Fruit fly (Drosophila melanogaster) whole organism, pupa: ENCODE data around the gene CG8260.

Experiments used
- CG10348 ChIP-seq: fragments of 200-800 bp; sonication (Bioruptor generic); IDR thresholded peaks from 2 replicates; pipeline ENCODE4 v1.3.6; 2022; ENCODE audit warnings: missing biosample characterization, missing genetic modification characterization
- CG12605 ChIP-seq: fragments of 200-800 bp; sonication (Bioruptor generic); IDR thresholded peaks from 2 replicates; pipeline ENCODE4 v1.3.6; 2022; ENCODE audit warnings: missing biosample characterization, missing genetic modification characterization
- CG13204 ChIP-seq: fragments of 200-800 bp; sonication (Bioruptor generic); optimal IDR thresholded peaks from 2 replicates; lab custom pipeline; 2018; ENCODE audit warnings: missing biosample characterization, mild to moderate bottlenecking, missing genetic modification characterization, moderate library complexity
- CG14655 ChIP-seq: fragments of 200-800 bp; sonication (Bioruptor generic); optimal IDR thresholded peaks from 3 replicates; lab custom pipeline; 2017; ENCODE audit warnings: mild to moderate bottlenecking, missing biosample characterization, missing genetic modification reagents, missing genetic modification characterization
- CG15710 ChIP-seq: fragments of 200-800 bp; sonication (Bioruptor generic); optimal IDR thresholded peaks from 2 replicates; lab custom pipeline; 2018; ENCODE audit warnings: missing biosample characterization, mild to moderate bottlenecking, missing genetic modification characterization, moderate library complexity
- CG17806 ChIP-seq: fragments of 200-800 bp; sonication (Bioruptor generic); optimal IDR thresholded peaks from 2 replicates; lab custom pipeline; 2018; ENCODE audit warnings: missing biosample characterization, mild to moderate bottlenecking, missing genetic modification characterization, moderate library complexity
- CG32121 ChIP-seq: fragments of 200-800 bp; sonication (Bioruptor generic); IDR thresholded peaks from 2 replicates; pipeline ENCODE4 v1.3.6; 2022; ENCODE audit warnings: missing biosample characterization, missing genetic modification characterization
- CG34367 ChIP-seq: fragments of 200-800 bp; sonication (Bioruptor generic); optimal IDR thresholded peaks from 2 replicates; lab custom pipeline; 2018; ENCODE audit warnings: missing biosample characterization, mild to moderate bottlenecking, missing genetic modification characterization
- CG4496 ChIP-seq: fragments of 200-800 bp; sonication (Bioruptor generic); IDR thresholded peaks from 3 replicates; pipeline ENCODE4 v1.3.6; 2022; ENCODE audit warnings: missing biosample characterization, missing genetic modification characterization
- CG8159 ChIP-seq: fragments of 200-800 bp; sonication (Bioruptor generic); optimal IDR thresholded peaks from 3 replicates; lab custom pipeline; 2018; ENCODE audit warnings: missing biosample characterization, mild to moderate bottlenecking, missing genetic modification characterization, moderate library complexity
- CG8301 ChIP-seq: fragments of 200-800 bp; sonication (Bioruptor generic); optimal IDR thresholded peaks from 2 replicates; lab custom pipeline; 2018; ENCODE audit warnings: missing biosample characterization, mild to moderate bottlenecking, missing genetic modification characterization
- CG9948 ChIP-seq: fragments of 200-800 bp; sonication (Bioruptor generic); optimal IDR thresholded peaks from 2 replicates; lab custom pipeline; 2018; ENCODE audit warnings: missing biosample characterization, mild to moderate bottlenecking, missing genetic modification characterization, moderate library complexity
- D1 ChIP-seq: fragments of 200-800 bp; sonication (Bioruptor generic); optimal IDR thresholded peaks from 2 replicates; lab custom pipeline; 2018; ENCODE audit warnings: missing biosample characterization, mild to moderate bottlenecking, missing genetic modification characterization, moderate library complexity
- EcR ChIP-seq: fragments of 200-800 bp; sonication (Bioruptor generic); optimal IDR thresholded peaks from 3 replicates; lab custom pipeline; 2019; ENCODE audit warnings: missing biosample characterization, missing genetic modification characterization, mild to moderate bottlenecking, moderate library complexity, missing genetic modification reagents
- Ets98B ChIP-seq: fragments of 200-800 bp; sonication (Bioruptor generic); IDR thresholded peaks from 2 replicates; pipeline ENCODE4 v1.3.6; 2022; ENCODE audit warnings: missing biosample characterization, missing genetic modification characterization
- Pif1A ChIP-seq: fragments of 200-800 bp; sonication (Bioruptor generic); optimal IDR thresholded peaks from 3 replicates; lab custom pipeline; 2016; ENCODE audit warnings: missing biosample characterization, missing genetic modification characterization
- Pif1B ChIP-seq: fragments of 200-800 bp; sonication (Bioruptor generic); optimal IDR thresholded peaks from 3 replicates; lab custom pipeline; 2016; ENCODE audit warnings: missing biosample characterization, missing genetic modification characterization
- Snoo ChIP-seq: fragments of 200-800 bp; sonication (Bioruptor generic); optimal IDR thresholded peaks from 3 replicates; lab custom pipeline; 2017; ENCODE audit warnings: missing biosample characterization, mild to moderate bottlenecking, missing genetic modification characterization, inconsistent platforms
- fd96Ca ChIP-seq: fragments of 200-800 bp; sonication (Bioruptor generic); IDR thresholded peaks from 3 replicates; pipeline ENCODE4 v1.3.6; 2022; ENCODE audit warnings: missing biosample characterization, missing genetic modification characterization
- gl ChIP-seq: fragments of 200-800 bp; sonication (Bioruptor generic); optimal IDR thresholded peaks from 2 replicates; lab custom pipeline; 2018; ENCODE audit warnings: missing biosample characterization, mild to moderate bottlenecking, missing genetic modification characterization
- rn ChIP-seq: fragments of 200-800 bp; sonication (Bioruptor generic); IDR thresholded peaks from 2 replicates; pipeline ENCODE4 v1.3.6; 2022; ENCODE audit warnings: missing biosample characterization, missing genetic modification characterization

The CG8260 gene

dm6 chrX:15756018-15756417 lies at the start of gene CG8260:
Gene CG8260 (plus strand): TSS chrX:15756318.
- TF ChIP-seq fd96Ca (GFP tag; lab: Robert Waterston, UW) (no peak), CG13204 (GFP tag; lab: Kevin White, UChicago) (no peak), D1 (tag; lab: Kevin White, UChicago) (no peak), CG34367 (tag; lab: Kevin White, UChicago) (no peak), CG12605 (GFP tag; lab: Robert Waterston, UW) (no peak), CG17806 (tag; lab: Kevin White, UChicago) (no peak), gl (tag; lab: Kevin White, UChicago) (no peak), CG4496 (no peak), CG32121 (no peak), Pif1B (GFP tag; lab: Kevin White, UChicago) (no peak), CG8301 (tag; lab: Kevin White, UChicago) (no peak), rn (GFP tag; lab: Robert Waterston, UW) (no peak), Ets98B (GFP tag; lab: Robert Waterston, UW) (no peak), Pif1A (no peak), Snoo (no peak), CG8159 (tag; lab: Kevin White, UChicago) (no peak), EcR (GFP tag; lab: Kevin White, UChicago) (no peak), CG15710 (tag; lab: Kevin White, UChicago) (no peak)
- TF ChIP-seq, all 21 proteins: peak for 0

- no peak for TF ChIP-seq CG12605 (GFP tag; lab: Robert Waterston, UW)
- TF ChIP-seq CG14655 (GFP tag; lab: Kevin White, UChicago) = no peak
- no peak for TF ChIP-seq rn (GFP tag; lab: Robert Waterston, UW)
- TF ChIP-seq CG17806 (tag; lab: Kevin White, UChicago) = no peak
- TF ChIP-seq Pif1B (GFP tag; lab: Kevin White, UChicago) = no peak
- no peak for TF ChIP-seq CG34367 (tag; lab: Kevin White, UChicago)
- no peak; the same call in 2 of the 3 replicates for TF ChIP-seq fd96Ca (GFP tag; lab: Robert Waterston, UW)
- no peak for TF ChIP-seq D1 (tag; lab: Kevin White, UChicago)
- TF ChIP-seq EcR (GFP tag; lab: Kevin White, UChicago) = no peak
- TF ChIP-seq CG13204 (GFP tag; lab: Kevin White, UChicago) = no peak
- no peak for TF ChIP-seq CG10348
- TF ChIP-seq CG8159 (tag; lab: Kevin White, UChicago) = peak; percentile 2
- no peak; the same call in 1 of the 2 replicates for TF ChIP-seq Ets98B (GFP tag; lab: Robert Waterston, UW)
- TF ChIP-seq CG32121 = no peak
- peak; percentile 8 for TF ChIP-seq CG8301 (tag; lab: Kevin White, UChicago)
- no peak for TF ChIP-seq gl (tag; lab: Kevin White, UChicago)
- no peak for TF ChIP-seq Pif1A
- peak; percentile 0 for TF ChIP-seq CG15710 (tag; lab: Kevin White, UChicago)
- no peak for TF ChIP-seq CG9948 (tag; lab: Kevin White, UChicago)
- TF ChIP-seq CG4496 = peak; percentile 31; the same call in 2 of the 3 replicates
- no peak for TF ChIP-seq Snoo
Observed at dm6 chrX:15709624-15709983, 46.5 kb upstream of the CG8260 start.

dm6 chrX:15709984-15710750 lies 46.0 kb upstream of the CG8260 start, which contains the start of the genes CG9281 and CG15601:
Gene CG9281 (minus strand): TSS chrX:15710539.
Gene CG15601 (plus strand): TSS chrX:15710647.
- TF ChIP-seq CG4496 (peak; percentile 27; the same call in 1 of the 3 replicates), Snoo (peak; percentile 21), CG17806 (tag; lab: Kevin White, UChicago) (no peak), CG8159 (tag; lab: Kevin White, UChicago) (no peak), CG13204 (GFP tag; lab: Kevin White, UChicago) (no peak), D1 (tag; lab: Kevin White, UChicago) (no peak), CG15710 (tag; lab: Kevin White, UChicago) (no peak)

dm6 chrX:15710751-15711179 lies 45.4 kb upstream of the CG8260 start:
- TF ChIP-seq CG32121 = no peak
- TF ChIP-seq Pif1B (GFP tag; lab: Kevin White, UChicago) = no peak

- TF ChIP-seq CG13204 (GFP tag; lab: Kevin White, UChicago) (no peak), CG8301 (tag; lab: Kevin White, UChicago) (no peak), CG17806 (tag; lab: Kevin White, UChicago) (no peak), CG15710 (tag; lab: Kevin White, UChicago) (peak; percentile 1), CG12605 (GFP tag; lab: Robert Waterston, UW) (no peak), Pif1B (GFP tag; lab: Kevin White, UChicago) (no peak)
Observed at dm6 chrX:15712409-15712808, 43.7 kb upstream of the CG8260 start, which contains the start of gene HUWE1. Gene HUWE1 (plus strand): TSS chrX:15712628.

- TF ChIP-seq CG10348 (no peak), fd96Ca (GFP tag; lab: Robert Waterston, UW) (no peak), Ets98B (GFP tag; lab: Robert Waterston, UW) (no peak), CG4496 (no peak), gl (tag; lab: Kevin White, UChicago) (no peak)
Observed at dm6 chrX:15731968-15732367, 24.1 kb upstream of the CG8260 start, which contains the start of gene CG8191. Gene CG8191 (plus strand): TSS chrX:15732178.
